Worm (Caenorhabditis elegans): ENCODE measurements around the gene dhs-31.

DNA sequence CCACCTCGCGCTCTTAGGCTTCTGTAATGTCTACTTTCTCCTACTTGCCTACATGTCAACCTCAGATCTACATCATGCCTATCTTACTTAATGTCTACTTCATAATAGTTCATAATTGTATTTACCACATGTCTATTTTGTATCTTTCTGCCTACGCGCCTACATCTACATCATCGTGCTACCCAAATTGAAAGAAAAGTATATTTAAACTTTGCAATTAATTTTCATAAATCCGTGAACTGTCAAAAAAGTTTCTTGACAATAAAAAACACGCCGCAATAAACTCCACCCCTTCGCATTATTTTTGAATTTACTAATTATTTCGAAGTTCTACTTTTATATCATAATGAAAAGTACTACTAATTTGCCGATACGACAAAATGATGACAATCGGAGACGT lies 17.7 kb downstream of the dhs-31 start, which contains the start of gene F44D12.8:
- TF ChIP-seq nhr-28 (tag; optimal IDR thresholded peaks at IDR 0.05): no peak
- no peak for TF ChIP-seq aly-2 (tag; optimal IDR thresholded peaks at IDR 0.05)
- TF ChIP-seq unc-62 (GFP tag; optimal IDR thresholded peaks at IDR 0.05 in 1 of 2): no peak
- no peak for TF ChIP-seq unc-62 (tag; optimal IDR thresholded peaks at IDR 0.05)
- TF ChIP-seq attf-4 (tag; optimal IDR thresholded peaks at IDR 0.05): no peak
- no peak for TF ChIP-seq nhr-111 (GFP tag; optimal IDR thresholded peaks at IDR 0.05)

Data from whole organism, L4 larva.